Worm (Caenorhabditis elegans) whole organism, L2 larva: ENCODE results near the gene W05H9.2.

Source experiments
- C34F6.9 ChIP-seq: fragments of 150-350 bp; optimal IDR thresholded peaks from 2 replicates; lab custom pipeline; 2014; ENCODE audit warnings: missing biosample characterization, missing genetic modification characterization
- F13H6.1 ChIP-seq: sonication (generic microtip); optimal IDR thresholded peaks from 2 replicates; lab custom pipeline; 2016; ENCODE audit warnings: missing genetic modification characterization, missing compliant biosample characterization
- R02D3.7 ChIP-seq: fragments of 150-350 bp; optimal IDR thresholded peaks from 2 replicates; lab custom pipeline; 2014; ENCODE audit warnings: missing biosample characterization, missing genetic modification characterization
- Y55F3AM.14 ChIP-seq: fragments of 200-800 bp; sonication (Bioruptor generic); optimal IDR thresholded peaks from 2 replicates; lab custom pipeline; 2018; ENCODE audit warnings: mild to moderate bottlenecking, missing genetic modification characterization, missing compliant biosample characterization
- ZK546.5 ChIP-seq: sonication (generic microtip); optimal IDR thresholded peaks from 2 replicates; lab custom pipeline; 2017; ENCODE audit warnings: missing biosample characterization, missing genetic modification characterization
- alr-1 ChIP-seq: fragments of 150-350 bp; optimal IDR thresholded peaks from 2 replicates; lab custom pipeline; 2014; ENCODE audit warnings: missing biosample characterization, missing genetic modification characterization
- aly-2 ChIP-seq: fragments of 150-350 bp; optimal IDR thresholded peaks from 2 replicates; lab custom pipeline; 2014; ENCODE audit warnings: missing biosample characterization, missing genetic modification characterization
- ama-1 ChIP-seq: fragments of 150-350 bp; optimal IDR thresholded peaks from 2 replicates; lab custom pipeline; 2018; ENCODE audit warnings: inconsistent platforms
- blmp-1 ChIP-seq: sonication (generic microtip); optimal IDR thresholded peaks from 2 replicates; lab custom pipeline; 2017; ENCODE audit warnings: missing genetic modification characterization, mild to moderate bottlenecking, missing compliant biosample characterization, antibody characterized with exemption, moderate library complexity; ENCODE audit not compliant: insufficient read depth
- ceh-16 ChIP-seq: fragments of 150-350 bp; optimal IDR thresholded peaks from 2 replicates; lab custom pipeline; 2014; ENCODE audit warnings: missing biosample characterization, missing genetic modification characterization
- ceh-82 ChIP-seq: fragments of 150-350 bp; optimal IDR thresholded peaks from 2 replicates; lab custom pipeline; 2014; ENCODE audit warnings: missing biosample characterization, missing genetic modification characterization
- crh-2 ChIP-seq: sonication (generic microtip); optimal IDR thresholded peaks from 2 replicates; lab custom pipeline; 2017; ENCODE audit warnings: missing biosample characterization, missing genetic modification characterization
- dmd-4 ChIP-seq: sonication (generic microtip); optimal IDR thresholded peaks from 2 replicates; lab custom pipeline; 2017; ENCODE audit warnings: missing biosample characterization, missing genetic modification characterization
- egl-27 ChIP-seq: sonication (generic microtip); optimal IDR thresholded peaks from 3 replicates; lab custom pipeline; 2017; ENCODE audit warnings: missing biosample characterization, missing genetic modification reagents, missing genetic modification characterization
- elt-1 ChIP-seq: fragments of 150-350 bp; optimal IDR thresholded peaks from 2 replicates; lab custom pipeline; 2014; ENCODE audit warnings: missing biosample characterization, missing genetic modification characterization
- elt-3 ChIP-seq: sonication (generic microtip); optimal IDR thresholded peaks from 2 replicates; lab custom pipeline; 2017; ENCODE audit warnings: missing biosample characterization, missing genetic modification characterization
- fos-1 ChIP-seq: fragments of 150-350 bp; optimal IDR thresholded peaks from 2 replicates; lab custom pipeline; 2014; ENCODE audit warnings: missing biosample characterization, missing genetic modification characterization
- gmeb-1 ChIP-seq: fragments of 150-350 bp; optimal IDR thresholded peaks from 2 replicates; lab custom pipeline; 2014; ENCODE audit warnings: missing biosample characterization, missing genetic modification characterization
- lin-11 ChIP-seq: fragments of 150-350 bp; sonication (generic microtip); optimal IDR thresholded peaks from 2 replicates; lab custom pipeline; 2014; ENCODE audit warnings: missing biosample characterization, missing genetic modification characterization, inconsistent platforms, mixed read lengths
- lin-13 ChIP-seq: fragments of 150-350 bp; optimal IDR thresholded peaks from 2 replicates; lab custom pipeline; 2014; ENCODE audit warnings: missing biosample characterization, missing genetic modification reagents, missing genetic modification characterization
- lin-39 ChIP-seq: fragments of 150-350 bp; optimal IDR thresholded peaks from 2 replicates; lab custom pipeline; 2014; ENCODE audit warnings: missing biosample characterization, missing genetic modification reagents, missing genetic modification characterization
- lsy-2 ChIP-seq, 2 experiments: fragments of 150-350 bp in 1 of 2; sonication (generic microtip) in 1 of 2; optimal IDR thresholded peaks; 2 replicates each; lab custom pipeline; 2014 to 2017; ENCODE audit warnings: missing biosample characterization in 2 of 2, missing genetic modification characterization in 2 of 2
- mab-5 ChIP-seq: fragments of 150-350 bp; optimal IDR thresholded peaks from 2 replicates; lab custom pipeline; 2014; ENCODE audit warnings: missing biosample characterization, missing genetic modification characterization
- mbf-1 ChIP-seq: sonication (generic microtip); optimal IDR thresholded peaks from 2 replicates; lab custom pipeline; 2017; ENCODE audit warnings: missing biosample characterization, missing genetic modification characterization
- mdl-1 ChIP-seq, 2 experiments: fragments of 150-350 bp in 1 of 2; sonication (generic microtip) in 1 of 2; optimal IDR thresholded peaks; 2 replicates each; lab custom pipeline; 2017; ENCODE audit warnings: missing biosample characterization in 2 of 2, missing genetic modification characterization in 2 of 2
- nhr-10 ChIP-seq: sonication (generic microtip); optimal IDR thresholded peaks from 2 replicates; lab custom pipeline; 2017; ENCODE audit warnings: missing biosample characterization, missing genetic modification characterization
- nhr-11 ChIP-seq: fragments of 150-350 bp; optimal IDR thresholded peaks from 2 replicates; lab custom pipeline; 2014; ENCODE audit warnings: missing biosample characterization, missing genetic modification characterization
- nhr-12 ChIP-seq: fragments of 150-350 bp; optimal IDR thresholded peaks from 2 replicates; lab custom pipeline; 2014; ENCODE audit warnings: missing biosample characterization, missing genetic modification characterization
- nhr-129 ChIP-seq: fragments of 150-350 bp; optimal IDR thresholded peaks from 2 replicates; lab custom pipeline; 2014; ENCODE audit warnings: missing biosample characterization, missing genetic modification characterization
- nhr-21 ChIP-seq: fragments of 150-350 bp; optimal IDR thresholded peaks from 2 replicates; lab custom pipeline; 2014; ENCODE audit warnings: missing biosample characterization, missing genetic modification characterization
- nhr-23 ChIP-seq: fragments of 150-350 bp; optimal IDR thresholded peaks from 2 replicates; lab custom pipeline; 2014; ENCODE audit warnings: missing biosample characterization, missing genetic modification reagents, missing genetic modification characterization
- nhr-237 ChIP-seq: fragments of 150-350 bp; optimal IDR thresholded peaks from 2 replicates; lab custom pipeline; 2014; ENCODE audit warnings: missing biosample characterization, missing genetic modification characterization
- nhr-25 ChIP-seq: fragments of 150-350 bp; sonication (generic microtip); optimal IDR thresholded peaks from 3 replicates; lab custom pipeline; 2014; ENCODE audit warnings: missing biosample characterization, missing genetic modification characterization
- nhr-6 ChIP-seq: fragments of 150-350 bp; optimal IDR thresholded peaks from 2 replicates; lab custom pipeline; 2014; ENCODE audit warnings: missing biosample characterization, missing genetic modification characterization
- nhr-77 ChIP-seq: fragments of 150-350 bp; optimal IDR thresholded peaks from 2 replicates; lab custom pipeline; 2014; ENCODE audit warnings: missing biosample characterization, missing genetic modification characterization
- peb-1 ChIP-seq: fragments of 150-350 bp; optimal IDR thresholded peaks from 2 replicates; lab custom pipeline; 2014; ENCODE audit warnings: missing biosample characterization, missing genetic modification characterization
- sem-4 ChIP-seq: fragments of 150-350 bp; optimal IDR thresholded peaks from 2 replicates; lab custom pipeline; 2014; ENCODE audit warnings: missing biosample characterization, missing genetic modification reagents, missing genetic modification characterization
- skn-1 ChIP-seq: sonication (generic microtip); optimal IDR thresholded peaks from 2 replicates; lab custom pipeline; 2017; ENCODE audit warnings: missing biosample characterization, missing genetic modification characterization
- sma-3 ChIP-seq: sonication (generic microtip); optimal IDR thresholded peaks from 2 replicates; lab custom pipeline; 2016; ENCODE audit warnings: missing genetic modification reagents, missing genetic modification characterization, missing compliant biosample characterization
- sma-9 ChIP-seq, 2 experiments: fragments of 150-350 bp in 1 of 2; sonication (generic microtip) in 1 of 2; optimal IDR thresholded peaks; 2 replicates each; lab custom pipeline; 2014 to 2016; ENCODE audit warnings: missing genetic modification characterization in 2 of 2, mild to moderate bottlenecking in 1 of 2, missing biosample characterization in 1 of 2, missing compliant biosample characterization in 1 of 2, missing genetic modification reagents in 1 of 2, moderate library complexity in 1 of 2
- snpc-4 ChIP-seq: fragments of 150-350 bp; optimal IDR thresholded peaks from 2 replicates; lab custom pipeline; 2014; ENCODE audit warnings: missing biosample characterization, missing genetic modification characterization
- unc-39 ChIP-seq: fragments of 150-350 bp; optimal IDR thresholded peaks from 2 replicates; lab custom pipeline; 2014; ENCODE audit warnings: missing biosample characterization, missing genetic modification characterization
- unc-55 ChIP-seq: fragments of 150-350 bp; sonication (generic microtip); optimal IDR thresholded peaks from 3 replicates; lab custom pipeline; 2014; ENCODE audit warnings: missing biosample characterization, missing genetic modification reagents, missing genetic modification characterization
- unc-62 ChIP-seq: fragments of 150-350 bp; optimal IDR thresholded peaks from 2 replicates; lab custom pipeline; 2014; ENCODE audit warnings: missing biosample characterization, missing genetic modification reagents, missing genetic modification characterization
- zag-1 ChIP-seq: fragments of 150-350 bp; optimal IDR thresholded peaks from 2 replicates; lab custom pipeline; 2014; ENCODE audit warnings: missing biosample characterization, missing genetic modification characterization
- ztf-1 ChIP-seq: fragments of 200-800 bp; sonication (Bioruptor generic); conservative IDR thresholded peaks from 2 replicates; pipeline ENCODE4 v1.3.6; 2022; ENCODE audit warnings: missing genetic modification characterization, missing compliant biosample characterization
- ztf-11 ChIP-seq: sonication (generic microtip); optimal IDR thresholded peaks from 2 replicates; lab custom pipeline; 2017; ENCODE audit warnings: missing biosample characterization, missing genetic modification characterization
- ztf-4 ChIP-seq: fragments of 150-350 bp; optimal IDR thresholded peaks from 2 replicates; lab custom pipeline; 2014; ENCODE audit warnings: missing biosample characterization, missing genetic modification characterization

The W05H9.2 gene

DNA sequence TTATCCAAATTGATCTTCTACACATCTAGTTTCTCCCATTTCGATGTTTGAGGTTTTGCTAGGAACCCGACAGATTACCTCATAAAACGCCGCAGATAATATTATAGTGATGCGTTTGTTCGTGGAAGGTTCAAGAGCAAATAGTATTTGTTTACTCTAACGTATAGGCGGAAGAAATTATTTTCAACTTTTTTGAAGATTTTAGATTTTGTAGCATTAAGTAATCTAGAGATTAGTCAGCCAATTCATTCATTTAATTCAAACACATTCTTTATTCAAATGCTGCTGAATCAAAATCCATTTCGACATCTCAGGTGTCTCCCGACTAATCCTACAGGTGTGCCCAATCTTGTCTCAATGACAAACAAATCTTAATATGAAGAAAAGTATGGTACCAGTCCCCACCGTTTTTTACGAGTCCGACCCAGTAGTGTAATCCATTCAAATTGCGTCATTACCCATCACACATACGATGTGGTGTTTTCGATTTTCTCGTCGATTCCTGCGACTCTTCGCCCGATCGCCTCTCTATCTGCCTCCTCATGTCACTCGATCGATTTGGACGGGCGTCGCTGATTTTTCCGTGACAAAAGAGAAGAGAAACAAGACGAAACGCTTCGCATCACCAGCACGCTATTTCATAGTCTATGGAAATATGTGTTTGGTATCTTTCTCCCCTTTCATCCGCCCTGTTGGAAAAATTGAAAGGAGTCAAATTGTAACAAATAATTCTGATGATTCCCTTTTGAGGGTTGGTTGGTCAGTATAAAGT, 12.8 kb upstream of the W05H9.2 start:
- TF ChIP-seq aly-2 (no peak), nhr-6 (tag; lab: Kevin White, UChicago) (no peak), ztf-1 (GFP tag; lab: Robert Waterston, UW) (no peak), peb-1 (tag; lab: Kevin White, UChicago) (no peak), zag-1 (tag; lab: Kevin White, UChicago) (no peak), unc-55 (GFP tag; lab: Kevin White, UChicago) (no peak), mab-5 (tag; lab: Kevin White, UChicago) (no peak), nhr-11 (tag; lab: Kevin White, UChicago) (peak; percentile 30), mbf-1 (tag; lab: Kevin White, UChicago) (no peak), nhr-10 (tag; lab: Kevin White, UChicago) (peak; percentile 33), nhr-129 (tag; lab: Kevin White, UChicago) (peak; percentile 98), ama-1 (lab: Kevin White, UChicago) (peak; percentile 91), lin-11 (tag; lab: Kevin White, UChicago) (no peak), crh-2 (tag; lab: Kevin White, UChicago) (peak; percentile 58), Y55F3AM.14 (GFP tag; lab: Kevin White, UChicago) (peak; percentile 58), ztf-11 (tag; lab: Kevin White, UChicago) (no peak), ceh-16 (tag; lab: Kevin White, UChicago) (no peak), snpc-4 (tag; lab: Kevin White, UChicago) (no peak), mdl-1 (tag; optimal IDR thresholded peaks at IDR 0.05; lab: Kevin White, UChicago) (peak in 1 of 2 experiments; percentile 33), nhr-21 (tag; lab: Kevin White, UChicago) (peak; percentile 52), nhr-23 (tag; lab: Kevin White, UChicago) (no peak), lin-13 (GFP tag; lab: Kevin White, UChicago) (peak; percentile 58), blmp-1 (tag; lab: Kevin White, UChicago) (peak; percentile 52), dmd-4 (tag; lab: Kevin White, UChicago) (no peak), elt-3 (tag; lab: Kevin White, UChicago) (no peak), unc-39 (tag; lab: Kevin White, UChicago) (no peak), ceh-82 (tag; lab: Kevin White, UChicago) (no peak), unc-62 (no peak), nhr-77 (tag; lab: Kevin White, UChicago) (no peak), gmeb-1 (no peak), nhr-237 (tag; lab: Kevin White, UChicago) (no peak), lsy-2 (tag; optimal IDR thresholded peaks at IDR 0.05; lab: Kevin White, UChicago) (peak in 1 of 2 experiments; percentile 61), R02D3.7 (tag; lab: Kevin White, UChicago) (no peak), sem-4 (tag; lab: Kevin White, UChicago) (peak; percentile 78), lin-39 (no peak), ztf-4 (tag; lab: Kevin White, UChicago) (peak; percentile 88), C34F6.9 (tag; lab: Kevin White, UChicago) (no peak), sma-3 (GFP tag; lab: Kevin White, UChicago) (peak; percentile 15), sma-9 (GFP tag; optimal IDR thresholded peaks at IDR 0.05; lab: Kevin White, UChicago) (peak; percentile 68), sma-9 (tag; optimal IDR thresholded peaks at IDR 0.05; lab: Kevin White, UChicago) (no peak), alr-1 (tag; lab: Kevin White, UChicago) (no peak), elt-1 (no peak), F13H6.1 (tag; lab: Kevin White, UChicago) (peak; percentile 64), skn-1 (tag; lab: Kevin White, UChicago) (no peak), nhr-25 (tag; lab: Kevin White, UChicago) (peak; percentile 68), fos-1 (tag; lab: Kevin White, UChicago) (peak; percentile 51), ZK546.5 (no peak), egl-27 (tag; lab: Kevin White, UChicago) (no peak), nhr-12 (tag; lab: Kevin White, UChicago) (no peak)
